Worm (Caenorhabditis elegans) whole organism, L2 larva: ENCODE measurements around the gene T18D3.1.

Experiments used
- ama-1 ChIP-seq: fragments of 150-350 bp; optimal IDR thresholded peaks from 2 replicates; lab custom pipeline; 2018; ENCODE audit warnings: inconsistent platforms
- egl-27 ChIP-seq: sonication (generic microtip); optimal IDR thresholded peaks from 3 replicates; lab custom pipeline; 2017; ENCODE audit warnings: missing biosample characterization, missing genetic modification reagents, missing genetic modification characterization
- elt-1 ChIP-seq: fragments of 150-350 bp; optimal IDR thresholded peaks from 2 replicates; lab custom pipeline; 2014; ENCODE audit warnings: missing biosample characterization, missing genetic modification characterization
- fos-1 ChIP-seq: fragments of 150-350 bp; optimal IDR thresholded peaks from 2 replicates; lab custom pipeline; 2014; ENCODE audit warnings: missing biosample characterization, missing genetic modification characterization
- mab-5 ChIP-seq: fragments of 150-350 bp; optimal IDR thresholded peaks from 2 replicates; lab custom pipeline; 2014; ENCODE audit warnings: missing biosample characterization, missing genetic modification characterization
- nhr-237 ChIP-seq: fragments of 150-350 bp; optimal IDR thresholded peaks from 2 replicates; lab custom pipeline; 2014; ENCODE audit warnings: missing biosample characterization, missing genetic modification characterization
- nhr-6 ChIP-seq: fragments of 150-350 bp; optimal IDR thresholded peaks from 2 replicates; lab custom pipeline; 2014; ENCODE audit warnings: missing biosample characterization, missing genetic modification characterization
- snpc-4 ChIP-seq: fragments of 150-350 bp; optimal IDR thresholded peaks from 2 replicates; lab custom pipeline; 2014; ENCODE audit warnings: missing biosample characterization, missing genetic modification characterization
- unc-39 ChIP-seq: fragments of 150-350 bp; optimal IDR thresholded peaks from 2 replicates; lab custom pipeline; 2014; ENCODE audit warnings: missing biosample characterization, missing genetic modification characterization

ce11 chrX:12438266-12438665, 16.3 kb upstream of the T18D3.1 start:
- TF ChIP-seq fos-1 (tag; lab: Kevin White, UChicago) (no peak), unc-39 (tag; lab: Kevin White, UChicago) (no peak), elt-1 (no peak), egl-27 (tag; lab: Kevin White, UChicago) (no peak), nhr-237 (tag; lab: Kevin White, UChicago) (no peak), snpc-4 (tag; lab: Kevin White, UChicago) (no peak), mab-5 (tag; lab: Kevin White, UChicago) (no peak), ama-1 (lab: Kevin White, UChicago) (no peak), nhr-6 (tag; lab: Kevin White, UChicago) (no peak)
